Fruit fly (Drosophila melanogaster): ENCODE results near the gene CG15563.

The CG15563 gene

dm6 chr3R:31218214-31218876, 13.8 kb downstream of the CG15563 start:
- peak; percentile 12 for TF ChIP-seq CG17801 (GFP tag; optimal IDR thresholded peaks at IDR 0.05; ENCODE audit: partially characterized antibody)

DNA sequence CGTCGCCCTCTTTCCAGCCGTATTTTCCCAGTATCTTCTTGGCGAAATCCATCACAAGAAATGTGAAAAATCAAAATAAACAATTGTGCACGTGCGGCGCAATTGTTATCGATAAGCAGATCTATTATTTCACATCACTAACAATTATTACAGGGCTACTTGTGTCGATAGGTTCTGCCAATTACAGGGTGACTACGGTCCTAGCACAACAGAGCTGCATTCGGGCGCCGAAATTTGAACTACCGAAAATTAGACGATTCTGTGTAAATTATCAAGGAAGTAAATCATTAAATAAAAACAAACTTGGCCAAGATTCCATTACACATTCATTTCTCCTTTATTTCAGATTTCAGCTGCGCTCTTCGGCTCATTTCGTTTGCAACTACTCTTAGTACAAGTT, 16.3 kb downstream of the CG15563 start, which contains the start of gene CG15561:
Gene CG15561 (minus strand): TSS at position 113 of the 400 bp plus-strand sequence.
- TF ChIP-seq CG17801 (GFP tag; optimal IDR thresholded peaks at IDR 0.05; ENCODE audit: partially characterized antibody): peak; percentile 57

DNA sequence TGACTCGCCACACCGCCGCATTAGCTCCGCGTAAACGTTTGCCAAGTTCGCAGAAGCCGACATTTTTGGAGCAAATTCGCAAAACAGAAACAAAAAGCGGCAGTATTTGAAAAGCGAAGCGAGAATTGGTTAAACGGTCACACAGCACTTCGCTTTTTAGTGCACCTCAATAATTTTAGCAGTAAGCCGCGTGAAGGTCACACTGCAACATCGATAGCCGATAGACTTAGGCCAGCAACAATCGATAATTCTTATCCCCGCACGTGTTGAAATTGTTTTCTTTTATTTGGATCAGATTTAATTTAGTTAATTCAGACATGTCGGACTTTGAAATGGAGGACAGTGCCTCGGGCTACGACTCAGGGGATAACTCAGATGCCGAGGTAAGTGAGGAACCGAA, 18.9 kb downstream of the CG15563 start, which contains the start of the genes Zwilch and CG1542:
Gene Zwilch (minus strand): TSS at position 150 of the 400 bp plus-strand sequence.
Gene CG1542 (plus strand): TSS at position 232 of the 400 bp plus-strand sequence.
- TF ChIP-seq CG17801 (GFP tag; optimal IDR thresholded peaks at IDR 0.05; ENCODE audit: partially characterized antibody): peak; percentile 3

DNA sequence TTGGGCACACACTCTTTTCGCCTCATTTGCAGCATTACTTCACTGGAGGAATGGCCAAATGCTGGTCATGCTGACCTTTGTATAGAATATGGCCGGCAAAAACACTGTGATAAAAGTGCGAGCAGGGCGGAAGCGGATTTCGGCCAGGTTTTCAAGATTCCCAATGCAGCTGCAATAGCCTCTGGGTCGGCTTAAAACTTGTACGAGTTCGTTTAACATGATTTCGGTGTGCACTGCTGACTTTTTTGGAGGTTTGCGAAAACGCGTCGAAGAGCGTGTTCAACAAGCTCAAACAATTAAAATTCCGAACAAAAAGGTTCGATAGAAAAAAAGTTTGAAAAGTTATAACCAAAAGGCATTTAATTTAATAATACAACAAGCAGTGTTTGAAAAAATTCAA, 21.5 kb downstream of the CG15563 start, which contains the start of gene chp:
Gene chp (minus strand): TSS at position 101 of the 400 bp plus-strand sequence.
- TF ChIP-seq CG17801 (GFP tag; optimal IDR thresholded peaks at IDR 0.05; ENCODE audit: partially characterized antibody): no peak

DNA sequence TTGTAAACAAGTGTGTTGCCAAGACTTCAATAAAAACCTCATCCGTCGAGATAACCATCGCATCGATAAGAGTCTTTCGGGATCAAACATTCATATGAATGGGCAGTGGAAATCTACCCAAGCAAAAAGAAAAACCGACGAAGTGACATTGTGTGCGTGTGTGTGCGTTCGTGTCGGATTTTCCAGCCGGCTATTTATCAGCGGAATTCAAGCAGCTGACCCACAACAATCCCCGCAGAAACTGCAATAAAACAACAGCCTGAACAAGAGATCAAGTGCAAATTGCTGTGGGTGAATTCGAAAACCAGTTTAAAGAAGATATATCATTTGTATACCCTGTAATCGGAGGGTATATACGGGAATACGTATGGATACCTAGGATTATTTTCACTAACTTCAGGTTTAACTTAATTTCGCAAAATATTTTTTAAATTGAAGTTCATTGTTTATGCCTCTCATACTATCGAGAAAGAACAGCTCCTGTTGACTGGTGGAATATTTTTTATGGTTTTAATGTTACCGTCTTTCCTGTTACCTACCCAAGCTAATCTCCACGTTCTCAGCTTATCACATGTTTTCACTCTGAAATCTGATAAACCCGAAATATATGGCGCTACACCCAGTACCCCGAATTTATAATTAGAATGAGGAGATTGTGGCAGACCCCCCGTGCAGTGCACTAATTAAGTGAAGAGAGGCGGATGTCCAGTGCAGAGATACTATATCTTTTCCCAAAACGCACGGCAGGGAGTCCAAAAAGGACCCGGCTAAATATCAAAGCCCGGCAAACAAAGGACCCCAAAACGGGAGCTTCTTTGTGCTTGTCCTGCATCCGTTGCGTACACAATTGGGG, 34.8 kb downstream of the CG15563 start:
- TF ChIP-seq CG17801 (GFP tag; optimal IDR thresholded peaks at IDR 0.05; ENCODE audit: partially characterized antibody): no peak

- peak; percentile 31 for TF ChIP-seq CG17801 (GFP tag; optimal IDR thresholded peaks at IDR 0.05; ENCODE audit: partially characterized antibody)
Measured at dm6 chr3R:31196731-31197130, 35.4 kb downstream of the CG15563 start, which contains the start of gene CG1544. Gene CG1544, plus strand, starts transcription at chr3R:31196916.

DNA sequence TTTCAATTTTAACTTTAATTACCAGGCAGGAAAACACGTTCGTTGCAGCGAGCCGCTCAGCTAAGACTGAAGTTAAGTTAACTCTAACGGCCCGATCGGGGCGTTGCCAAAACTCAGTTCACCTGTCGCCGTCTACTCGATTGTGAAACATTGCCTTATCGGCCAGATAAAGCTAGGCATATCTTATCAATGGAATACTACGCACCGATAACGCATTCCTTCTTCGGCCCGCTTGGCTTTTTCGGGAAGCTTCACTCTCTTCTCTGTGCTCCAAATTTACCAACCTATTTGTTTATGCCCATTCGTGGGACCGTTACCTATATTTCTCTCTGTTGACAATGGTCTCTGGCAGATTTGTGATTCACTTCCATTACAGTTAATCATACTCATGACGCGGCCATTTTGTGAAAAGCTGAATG, 36.4 kb downstream of the CG15563 start, which contains the start of gene mesh:
Gene mesh (minus strand): TSS at position 68 of the 419 bp plus-strand sequence.
- no peak for TF ChIP-seq CG17801 (GFP tag; optimal IDR thresholded peaks at IDR 0.05; ENCODE audit: partially characterized antibody)

dm6 chr3R:31194627-31195026, 37.5 kb downstream of the CG15563 start:
- no peak for TF ChIP-seq CG17801 (GFP tag; optimal IDR thresholded peaks at IDR 0.05; ENCODE audit: partially characterized antibody)

DNA sequence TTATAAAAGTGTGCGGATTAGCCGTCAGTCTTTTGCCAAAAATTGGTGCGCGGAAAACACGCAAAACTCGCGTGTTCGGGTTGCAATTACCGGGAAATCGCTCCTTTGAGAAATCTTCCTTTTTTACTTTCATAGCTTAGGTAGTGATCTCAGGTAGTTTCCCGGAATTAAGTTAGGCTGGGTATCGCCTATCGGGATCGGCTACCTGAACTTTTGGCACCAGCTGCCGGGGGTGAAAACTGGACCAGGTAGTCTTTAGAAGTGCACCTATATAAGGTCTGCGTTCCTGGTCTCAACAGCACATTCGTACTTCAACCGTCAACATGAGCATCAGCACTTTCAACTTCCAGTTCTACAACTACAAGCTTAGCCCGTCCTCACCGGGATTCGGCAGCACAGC, 39.1 kb downstream of the CG15563 start, which contains the start of gene bnk:
Gene bnk (plus strand): TSS at position 301 of the 400 bp plus-strand sequence.
- no peak for TF ChIP-seq CG17801 (GFP tag; optimal IDR thresholded peaks at IDR 0.05; ENCODE audit: partially characterized antibody)

- no peak for TF ChIP-seq CG17801 (GFP tag; optimal IDR thresholded peaks at IDR 0.05; ENCODE audit: partially characterized antibody)
Measured at dm6 chr3R:31181816-31182215, 50.3 kb downstream of the CG15563 start.
